Worm (Caenorhabditis elegans) whole organism, late embryonic: ENCODE measurements around the gene atp-5.

Source experiments
- C08G9.2 ChIP-seq: sonication (generic microtip); optimal IDR thresholded peaks from 2 replicates; lab custom pipeline; 2016; ENCODE audit warnings: mild to moderate bottlenecking, missing genetic modification characterization, moderate library complexity, missing compliant biosample characterization
- F13H6.1 ChIP-seq: sonication (generic microtip); optimal IDR thresholded peaks from 2 replicates; lab custom pipeline; 2016; ENCODE audit warnings: missing genetic modification characterization, missing compliant biosample characterization
- K02D7.2 ChIP-seq: sonication (generic microtip); optimal IDR thresholded peaks from 2 replicates; lab custom pipeline; 2017; ENCODE audit warnings: mild to moderate bottlenecking, missing genetic modification characterization, missing compliant biosample characterization
- K09A11.1 ChIP-seq: sonication (generic microtip); optimal IDR thresholded peaks from 2 replicates; lab custom pipeline; 2017; ENCODE audit warnings: antibody characterized with exemption, mild to moderate bottlenecking, missing genetic modification characterization, missing compliant biosample characterization; ENCODE audit not compliant: insufficient read depth
- T23F11.4 ChIP-seq: fragments of 200-800 bp; sonication (Bioruptor generic); optimal IDR thresholded peaks from 2 replicates; lab custom pipeline; 2018; ENCODE audit warnings: mild to moderate bottlenecking, missing genetic modification characterization, missing compliant biosample characterization
- ama-1 ChIP-seq: fragments of 150-350 bp; optimal IDR thresholded peaks from 2 replicates; lab custom pipeline; 2014
- ceh-19 ChIP-seq: fragments of 200-800 bp; sonication (Bioruptor generic); optimal IDR thresholded peaks from 2 replicates; lab custom pipeline; 2018; ENCODE audit warnings: mild to moderate bottlenecking, missing genetic modification characterization, missing compliant biosample characterization
- ceh-2 ChIP-seq: sonication (generic microtip); optimal IDR thresholded peaks from 2 replicates; lab custom pipeline; 2016; ENCODE audit warnings: missing genotype, missing genetic modification characterization, missing compliant biosample characterization
- ceh-24 ChIP-seq: sonication (generic microtip); optimal IDR thresholded peaks from 2 replicates; lab custom pipeline; 2016; ENCODE audit warnings: mild to moderate bottlenecking, missing genetic modification characterization, missing compliant biosample characterization
- ceh-30 ChIP-seq: fragments of 150-350 bp; optimal IDR thresholded peaks from 2 replicates; lab custom pipeline; 2014; ENCODE audit warnings: missing biosample characterization, missing genetic modification characterization
- ceh-31 ChIP-seq: sonication (generic microtip); optimal IDR thresholded peaks from 2 replicates; lab custom pipeline; 2016; ENCODE audit warnings: missing genetic modification characterization, missing compliant biosample characterization
- ceh-34 ChIP-seq: sonication (generic microtip); optimal IDR thresholded peaks from 2 replicates; lab custom pipeline; 2016; ENCODE audit warnings: mild to moderate bottlenecking, missing genetic modification characterization, missing compliant biosample characterization
- ceh-45 ChIP-seq: fragments of 200-800 bp; sonication (Bioruptor generic); IDR thresholded peaks from 2 replicates; pipeline ENCODE4 v1.3.6; 2022; ENCODE audit warnings: missing genetic modification reagents, missing genetic modification characterization, missing compliant biosample characterization
- ceh-48 ChIP-seq: sonication (generic microtip); optimal IDR thresholded peaks from 2 replicates; lab custom pipeline; 2016; ENCODE audit warnings: missing genetic modification characterization, inconsistent platforms, missing compliant biosample characterization
- ceh-9 ChIP-seq: sonication (generic microtip); optimal IDR thresholded peaks from 2 replicates; lab custom pipeline; 2016; ENCODE audit warnings: mild to moderate bottlenecking, missing genetic modification characterization, inconsistent platforms, missing compliant biosample characterization
- dmd-4 ChIP-seq: sonication (generic microtip); optimal IDR thresholded peaks from 2 replicates; lab custom pipeline; 2016; ENCODE audit warnings: borderline replicate concordance, missing genetic modification characterization, missing compliant biosample characterization
- dve-1 ChIP-seq: sonication (generic microtip); optimal IDR thresholded peaks from 2 replicates; lab custom pipeline; 2017; ENCODE audit warnings: antibody characterized with exemption, mild to moderate bottlenecking, missing genetic modification characterization, missing compliant biosample characterization
- elt-2 ChIP-seq: sonication (generic microtip); optimal IDR thresholded peaks from 2 replicates; lab custom pipeline; 2016; ENCODE audit warnings: missing genetic modification reagents, missing genetic modification characterization, missing compliant biosample characterization
- elt-4 ChIP-seq: sonication (generic microtip); optimal IDR thresholded peaks from 2 replicates; lab custom pipeline; 2016; ENCODE audit warnings: missing genetic modification characterization, missing compliant biosample characterization
- ets-4 ChIP-seq: sonication (generic microtip); optimal IDR thresholded peaks from 2 replicates; lab custom pipeline; 2016; ENCODE audit warnings: missing genetic modification characterization, missing compliant biosample characterization
- eyg-1 ChIP-seq: sonication (generic microtip); optimal IDR thresholded peaks from 2 replicates; lab custom pipeline; 2016; ENCODE audit warnings: missing genotype, missing genetic modification characterization, missing compliant biosample characterization
- fax-1 ChIP-seq: sonication (generic microtip); optimal IDR thresholded peaks from 2 replicates; lab custom pipeline; 2016; ENCODE audit warnings: missing genotype, missing genetic modification characterization, missing compliant biosample characterization
- fkh-10 ChIP-seq: fragments of 150-350 bp; optimal IDR thresholded peaks from 2 replicates; lab custom pipeline; 2014; ENCODE audit warnings: missing biosample characterization, missing genetic modification reagents, missing genetic modification characterization
- gmeb-2 ChIP-seq: sonication (generic microtip); optimal IDR thresholded peaks from 2 replicates; lab custom pipeline; 2016; ENCODE audit warnings: missing genetic modification characterization, inconsistent platforms, missing compliant biosample characterization
- hlh-13 ChIP-seq: fragments of 200-800 bp; sonication (Bioruptor generic); optimal IDR thresholded peaks from 2 replicates; lab custom pipeline; 2018; ENCODE audit warnings: mild to moderate bottlenecking, missing genetic modification characterization, missing compliant biosample characterization
- hlh-15 ChIP-seq: sonication (generic microtip); optimal IDR thresholded peaks from 2 replicates; lab custom pipeline; 2016; ENCODE audit warnings: missing genetic modification characterization, missing compliant biosample characterization
- hlh-30 ChIP-seq: sonication (generic microtip); optimal IDR thresholded peaks from 2 replicates; lab custom pipeline; 2017; ENCODE audit warnings: antibody characterized with exemption, missing genetic modification characterization, missing compliant biosample characterization; ENCODE audit not compliant: insufficient read depth
- hlh-6 ChIP-seq: sonication (generic microtip); optimal IDR thresholded peaks from 2 replicates; lab custom pipeline; 2016; ENCODE audit warnings: missing genotype, missing genetic modification characterization, missing compliant biosample characterization
- hlh-8 ChIP-seq: sonication (generic microtip); optimal IDR thresholded peaks from 2 replicates; lab custom pipeline; 2016; ENCODE audit warnings: missing genotype, missing genetic modification characterization, missing compliant biosample characterization
- lin-11 ChIP-seq: fragments of 200-800 bp; sonication (Bioruptor generic); optimal IDR thresholded peaks from 2 replicates; lab custom pipeline; 2018; ENCODE audit warnings: mild to moderate bottlenecking, missing genetic modification characterization, missing compliant biosample characterization
- madf-2 ChIP-seq: sonication (generic microtip); optimal IDR thresholded peaks from 2 replicates; lab custom pipeline; 2017; ENCODE audit warnings: missing genetic modification characterization, missing compliant biosample characterization
- nfya-1 ChIP-seq: sonication (generic microtip); optimal IDR thresholded peaks from 2 replicates; lab custom pipeline; 2017; ENCODE audit warnings: missing genetic modification characterization, mild to moderate bottlenecking, missing compliant biosample characterization, antibody characterized with exemption, moderate library complexity
- nhr-11 ChIP-seq: fragments of 150-350 bp; optimal IDR thresholded peaks from 2 replicates; lab custom pipeline; 2014; ENCODE audit warnings: missing biosample characterization, missing genetic modification characterization
- npax-4 ChIP-seq: sonication (generic microtip); optimal IDR thresholded peaks from 2 replicates; lab custom pipeline; 2016; ENCODE audit warnings: missing genetic modification characterization, missing compliant biosample characterization
- odd-2 ChIP-seq: sonication (generic microtip); optimal IDR thresholded peaks from 2 replicates; lab custom pipeline; 2017; ENCODE audit warnings: antibody characterized with exemption, mild to moderate bottlenecking, missing genetic modification characterization, missing compliant biosample characterization
- pag-3 ChIP-seq: sonication (generic microtip); optimal IDR thresholded peaks from 2 replicates; lab custom pipeline; 2016; ENCODE audit warnings: missing compliant biosample characterization, missing genetic modification characterization, borderline replicate concordance
- pat-9 ChIP-seq: fragments of 200-800 bp; sonication (Bioruptor generic); optimal IDR thresholded peaks from 2 replicates; lab custom pipeline; 2018; ENCODE audit warnings: mild to moderate bottlenecking, missing genetic modification characterization, moderate library complexity, missing compliant biosample characterization
- pha-2 ChIP-seq: sonication (generic microtip); optimal IDR thresholded peaks from 2 replicates; lab custom pipeline; 2017; ENCODE audit warnings: mild to moderate bottlenecking, missing genetic modification characterization, missing compliant biosample characterization
- pha-4 ChIP-seq: fragments of 150-350 bp; optimal IDR thresholded peaks from 2 replicates; lab custom pipeline; 2018; ENCODE audit warnings: missing biosample characterization, missing genetic modification reagents, missing genetic modification characterization
- pqm-1 ChIP-seq: sonication (generic microtip); optimal IDR thresholded peaks from 2 replicates; lab custom pipeline; 2016; ENCODE audit warnings: missing genetic modification characterization, missing compliant biosample characterization
- pros-1 ChIP-seq: fragments of 150-350 bp; optimal IDR thresholded peaks from 2 replicates; lab custom pipeline; 2014; ENCODE audit warnings: missing biosample characterization, missing genetic modification reagents, missing genetic modification characterization
- ref-2 ChIP-seq: sonication (generic microtip); optimal IDR thresholded peaks from 2 replicates; lab custom pipeline; 2016; ENCODE audit warnings: missing genetic modification characterization, missing compliant biosample characterization
- sox-2 ChIP-seq: fragments of 200-800 bp; sonication (Bioruptor generic); IDR thresholded peaks from 2 replicates; pipeline ENCODE4 v1.3.6; 2022; ENCODE audit warnings: missing genetic modification reagents, missing genetic modification characterization, missing compliant biosample characterization
- sox-4 ChIP-seq: sonication (generic microtip); optimal IDR thresholded peaks from 2 replicates; lab custom pipeline; 2017; ENCODE audit warnings: mild to moderate bottlenecking, missing genetic modification characterization, inconsistent platforms, missing compliant biosample characterization
- syd-9 ChIP-seq: sonication (generic microtip); optimal IDR thresholded peaks from 2 replicates; lab custom pipeline; 2016; ENCODE audit warnings: mild to moderate bottlenecking, missing genetic modification characterization, moderate library complexity, missing compliant biosample characterization
- tbx-2 ChIP-seq: sonication (generic microtip); optimal IDR thresholded peaks from 2 replicates; lab custom pipeline; 2016; ENCODE audit warnings: missing genetic modification characterization, missing compliant biosample characterization
- tbx-7 ChIP-seq: sonication (generic microtip); optimal IDR thresholded peaks from 2 replicates; lab custom pipeline; 2016; ENCODE audit warnings: missing genotype, missing genetic modification characterization, missing compliant biosample characterization
- unc-3 ChIP-seq, 2 experiments: fragments of 200-800 bp in 1 of 2; sonication (Bioruptor generic) in 1 of 2; sonication (generic microtip) in 1 of 2; conservative IDR thresholded peaks in 1 of 2; optimal IDR thresholded peaks in 1 of 2; 2 replicates each; pipeline versions ENCODE4 v1.3.6 to Lab custom; 2016 to 2022; ENCODE audit warnings: missing compliant biosample characterization in 2 of 2, missing genetic modification characterization in 2 of 2, missing genetic modification reagents in 1 of 2
- unc-42 ChIP-seq: sonication (generic microtip); optimal IDR thresholded peaks from 2 replicates; lab custom pipeline; 2016; ENCODE audit warnings: missing genotype, missing genetic modification characterization, missing compliant biosample characterization
- unc-55 ChIP-seq: sonication (generic microtip); optimal IDR thresholded peaks from 2 replicates; lab custom pipeline; 2017; ENCODE audit warnings: missing biosample characterization, missing genetic modification reagents, missing genetic modification characterization
- unc-86 ChIP-seq: sonication (generic microtip); optimal IDR thresholded peaks from 2 replicates; lab custom pipeline; 2016; ENCODE audit warnings: missing genetic modification characterization, missing compliant biosample characterization
- zip-5 ChIP-seq: sonication (generic microtip); optimal IDR thresholded peaks from 2 replicates; lab custom pipeline; 2016; ENCODE audit warnings: missing genetic modification characterization, missing compliant biosample characterization
- ztf-16 ChIP-seq: sonication (generic microtip); optimal IDR thresholded peaks from 2 replicates; lab custom pipeline; 2017; ENCODE audit warnings: missing genetic modification characterization, missing compliant biosample characterization

Gene atp-5

ce11 chrV:11123817-11124337, at the start of gene atp-5, which contains the start of gene lmtr-3:
Gene atp-5 (minus strand): TSS chrV:11123867.
Gene lmtr-3 (plus strand): TSS chrV:11124186.
- TF ChIP-seq zip-5 (tag; lab: Kevin White, UChicago) (peak; percentile 74), ceh-19 (no peak), ceh-45 (no peak), K09A11.1 (tag; lab: Kevin White, UChicago) (no peak), dve-1 (tag; lab: Kevin White, UChicago) (no peak), unc-55 (GFP tag; lab: Kevin White, UChicago) (no peak), F13H6.1 (tag; lab: Kevin White, UChicago) (peak; percentile 50), K02D7.2 (tag; lab: Kevin White, UChicago) (no peak), ceh-48 (no peak), npax-4 (tag; lab: Kevin White, UChicago) (no peak), unc-3 (GFP tag; conservative IDR thresholded peaks at IDR 0.05; lab: Robert Waterston, UW) (no peak), unc-3 (tag; optimal IDR thresholded peaks at IDR 0.05; lab: Kevin White, UChicago) (no peak), nhr-11 (tag; lab: Kevin White, UChicago) (no peak), C08G9.2 (tag; lab: Kevin White, UChicago) (peak; percentile 92), syd-9 (tag; lab: Kevin White, UChicago) (no peak), unc-42 (tag; lab: Kevin White, UChicago) (peak; percentile 25), ceh-31 (tag; lab: Kevin White, UChicago) (peak; percentile 97), fkh-10 (GFP tag; lab: Kevin White, UChicago) (no peak), hlh-15 (no peak), ceh-34 (tag; lab: Kevin White, UChicago) (peak; percentile 37), ceh-24 (tag; lab: Kevin White, UChicago) (no peak), tbx-2 (tag; lab: Kevin White, UChicago) (peak; percentile 87), pat-9 (tag; lab: Kevin White, UChicago) (no peak), hlh-6 (tag; lab: Kevin White, UChicago) (no peak), ztf-16 (no peak), odd-2 (tag; lab: Kevin White, UChicago) (no peak), ceh-30 (no peak), eyg-1 (no peak), pha-4 (tag; lab: Kevin White, UChicago) (no peak), unc-86 (tag; lab: Kevin White, UChicago) (no peak), ref-2 (tag; lab: Kevin White, UChicago) (peak; percentile 78), nfya-1 (peak; percentile 39), hlh-8 (tag; lab: Kevin White, UChicago) (peak; percentile 80), madf-2 (tag; lab: Kevin White, UChicago) (no peak), dmd-4 (tag; lab: Kevin White, UChicago) (no peak), tbx-7 (tag; lab: Kevin White, UChicago) (peak; percentile 80), fax-1 (tag; lab: Kevin White, UChicago) (peak; percentile 9), sox-2 (GFP tag; lab: Robert Waterston, UW) (no peak), elt-4 (tag; lab: Kevin White, UChicago) (no peak), sox-4 (no peak), T23F11.4 (no peak), pqm-1 (tag; lab: Kevin White, UChicago) (peak; percentile 8), gmeb-2 (tag; lab: Kevin White, UChicago) (no peak), pha-2 (tag; lab: Kevin White, UChicago) (no peak), hlh-30 (tag; lab: Kevin White, UChicago) (peak; percentile 16), pag-3 (no peak), lin-11 (tag; lab: Kevin White, UChicago) (no peak), ceh-2 (tag; lab: Kevin White, UChicago) (peak; percentile 89), pros-1 (tag; lab: Kevin White, UChicago) (no peak), ets-4 (tag; lab: Kevin White, UChicago) (peak; percentile 88), elt-2 (tag; lab: Kevin White, UChicago) (peak; percentile 60), ceh-9 (no peak), hlh-13 (GFP tag; lab: Kevin White, UChicago) (no peak), ama-1 (lab: Kevin White, UChicago) (no peak)
